Worm (Caenorhabditis elegans): ENCODE measurements around the gene nspg-9.

The nspg-9 gene

DNA sequence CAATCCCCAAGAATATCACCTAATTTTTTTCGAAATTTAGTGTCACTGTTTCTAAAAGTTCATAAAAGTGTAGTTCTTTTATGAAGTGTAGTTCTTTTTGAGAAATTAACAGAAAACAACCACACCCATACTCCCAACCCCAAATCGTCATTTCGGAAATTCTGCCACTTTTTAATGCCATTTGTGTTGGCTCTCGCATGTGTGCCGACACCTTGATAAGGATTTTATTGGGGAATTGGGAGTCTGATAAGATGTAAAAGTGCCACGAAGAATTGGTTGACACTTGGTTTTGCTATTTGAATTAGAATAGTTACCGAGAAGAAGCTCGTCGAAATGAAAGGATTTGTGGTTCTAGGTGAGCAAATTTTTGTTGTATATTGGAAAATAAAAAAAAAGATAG is at the start of gene nspg-9:
Gene nspg-9 (plus strand): TSS at position 234 of the 400 bp plus-strand sequence.
- TF ChIP-seq pqm-1 (tag; optimal IDR thresholded peaks at IDR 0.05) (peak; percentile 65), jun-1 (tag; optimal IDR thresholded peaks at IDR 0.05) (no peak), elt-2 (tag; optimal IDR thresholded peaks at IDR 0.05) (peak; percentile 87)

DNA sequence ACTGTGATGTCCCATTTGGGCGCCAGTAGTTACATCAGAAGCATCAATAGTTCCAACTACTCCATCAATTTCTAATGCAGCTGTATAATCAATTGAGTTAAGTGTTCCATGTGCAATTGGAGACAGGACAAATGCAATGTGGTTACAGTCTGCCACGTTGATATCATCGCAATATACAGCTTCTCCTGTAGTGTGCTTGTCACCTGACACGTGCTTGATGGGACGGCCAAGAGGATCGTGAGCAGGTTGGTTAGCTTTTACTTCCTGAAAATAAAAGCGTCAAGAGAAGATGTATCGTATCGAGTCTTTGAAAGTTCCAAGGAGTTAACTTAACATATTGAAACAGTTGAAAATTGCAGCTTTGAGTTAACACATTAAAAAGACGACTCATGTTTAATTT is 48.1 kb upstream of the nspg-9 start:
- no peak for TF ChIP-seq lsy-12 (tag; optimal IDR thresholded peaks at IDR 0.05)
- no peak for TF ChIP-seq nhr-43 (tag; optimal IDR thresholded peaks at IDR 0.05; ENCODE audit: poor library complexity, severe bottlenecking)
- no peak for TF ChIP-seq egl-27 (tag; optimal IDR thresholded peaks at IDR 0.05)
- no peak for TF ChIP-seq fkh-2 (tag; optimal IDR thresholded peaks at IDR 0.05)
- no peak for TF ChIP-seq nhr-237 (tag; optimal IDR thresholded peaks at IDR 0.05)
- no peak for TF ChIP-seq elt-2 (tag; optimal IDR thresholded peaks at IDR 0.05)
- no peak for TF ChIP-seq ama-1 (optimal IDR thresholded peaks at IDR 0.05)

- no peak for TF ChIP-seq egl-5 (tag; optimal IDR thresholded peaks at IDR 0.05)
- TF ChIP-seq ZK546.5 (tag; optimal IDR thresholded peaks at IDR 0.05), result no peak
- TF ChIP-seq nhr-25 (tag; optimal IDR thresholded peaks at IDR 0.05), result no peak
- no peak for TF ChIP-seq fkh-2 (tag; optimal IDR thresholded peaks at IDR 0.05)
- no peak for TF ChIP-seq pha-4 (tag; optimal IDR thresholded peaks at IDR 0.05)
- no peak for TF ChIP-seq aly-2 (tag; optimal IDR thresholded peaks at IDR 0.05)
- no peak for TF ChIP-seq mdl-1 (tag; optimal IDR thresholded peaks at IDR 0.05)
- no peak for TF ChIP-seq ztf-11 (tag; optimal IDR thresholded peaks at IDR 0.05)
- no peak for TF ChIP-seq snpc-4 (tag; optimal IDR thresholded peaks at IDR 0.05)
- no peak for TF ChIP-seq fos-1 (tag; optimal IDR thresholded peaks at IDR 0.05)
- TF ChIP-seq sea-2 (GFP tag; optimal IDR thresholded peaks at IDR 0.05), result no peak
- no peak for TF ChIP-seq tbx-2 (tag; optimal IDR thresholded peaks at IDR 0.05)
- TF ChIP-seq hmg-11 (tag; optimal IDR thresholded peaks at IDR 0.05), result no peak
- no peak for TF ChIP-seq ama-1 (optimal IDR thresholded peaks at IDR 0.05)
- no peak for TF ChIP-seq unc-62 (GFP tag; optimal IDR thresholded peaks at IDR 0.05)
- no peak for TF ChIP-seq lin-39 (tag; optimal IDR thresholded peaks at IDR 0.05)
- TF ChIP-seq pqm-1 (tag; optimal IDR thresholded peaks at IDR 0.05), result no peak
- TF ChIP-seq nhr-237 (tag; optimal IDR thresholded peaks at IDR 0.05), result no peak
- no peak for TF ChIP-seq nhr-11 (tag; optimal IDR thresholded peaks at IDR 0.05)
Measured at ce11 chrIV:14412655-14413054, 44.0 kb upstream of the nspg-9 start, which contains the start of gene xdh-1. TSS of gene xdh-1 (minus strand) at chrIV:14412894.

- no peak for TF ChIP-seq nhr-43 (tag; optimal IDR thresholded peaks at IDR 0.05; ENCODE audit: poor library complexity, severe bottlenecking)
- no peak for TF ChIP-seq skn-1 (tag; optimal IDR thresholded peaks at IDR 0.05)
- TF ChIP-seq ceh-9 (tag; optimal IDR thresholded peaks at IDR 0.05), result no peak
- TF ChIP-seq nhr-77 (tag; optimal IDR thresholded peaks at IDR 0.05), result no peak
- no peak for TF ChIP-seq ama-1 (optimal IDR thresholded peaks at IDR 0.05)
- peak; percentile 94 for TF ChIP-seq pqm-1 (tag; optimal IDR thresholded peaks at IDR 0.05)
- TF ChIP-seq nhr-23 (tag; optimal IDR thresholded peaks at IDR 0.05), result no peak
- no peak for TF ChIP-seq snpc-4 (tag; optimal IDR thresholded peaks at IDR 0.05)
- TF ChIP-seq elt-2 (tag; optimal IDR thresholded peaks at IDR 0.05), result peak; percentile 97
- peak; percentile 46 for TF ChIP-seq jun-1 (tag; optimal IDR thresholded peaks at IDR 0.05)
- TF ChIP-seq pha-4 (tag; optimal IDR thresholded peaks at IDR 0.05), result peak; percentile 64
Measured at ce11 chrIV:14413386-14413785, 43.3 kb upstream of the nspg-9 start.

ce11 chrIV:14414200-14414599 is 42.5 kb upstream of the nspg-9 start:
- TF ChIP-seq nhr-11 (tag; optimal IDR thresholded peaks at IDR 0.05), result no peak
- TF ChIP-seq elt-2 (tag; optimal IDR thresholded peaks at IDR 0.05), result peak; percentile 100
- TF ChIP-seq ceh-16 (tag; optimal IDR thresholded peaks at IDR 0.05), result no peak
- no peak for TF ChIP-seq ztf-4 (tag; optimal IDR thresholded peaks at IDR 0.05)
- TF ChIP-seq jun-1 (tag; optimal IDR thresholded peaks at IDR 0.05), result peak; percentile 84
- no peak for TF ChIP-seq mml-1 (tag; optimal IDR thresholded peaks at IDR 0.05)
- no peak for TF ChIP-seq fkh-10 (GFP tag; optimal IDR thresholded peaks at IDR 0.05)
- TF ChIP-seq mdl-1 (tag; optimal IDR thresholded peaks at IDR 0.05), result peak; percentile 28
- TF ChIP-seq ama-1 (optimal IDR thresholded peaks at IDR 0.05), result no peak
- TF ChIP-seq pha-4 (tag; optimal IDR thresholded peaks at IDR 0.05), result peak; percentile 66
- TF ChIP-seq elt-1 (tag; optimal IDR thresholded peaks at IDR 0.05), result no peak
- no peak for TF ChIP-seq nhr-237 (tag; optimal IDR thresholded peaks at IDR 0.05)
- no peak for TF ChIP-seq sea-2 (GFP tag; optimal IDR thresholded peaks at IDR 0.05)
- TF ChIP-seq ztf-11 (tag; optimal IDR thresholded peaks at IDR 0.05), result no peak
- no peak for TF ChIP-seq ceh-82 (tag; optimal IDR thresholded peaks at IDR 0.05)
- no peak for TF ChIP-seq daf-12 (tag; optimal IDR thresholded peaks at IDR 0.05)
- no peak for TF ChIP-seq fos-1 (tag; optimal IDR thresholded peaks at IDR 0.05)
- TF ChIP-seq aly-2 (tag; optimal IDR thresholded peaks at IDR 0.05), result no peak
- no peak for TF ChIP-seq nfya-1 (tag; optimal IDR thresholded peaks at IDR 0.05; ENCODE audit: insufficient read depth)
- no peak for TF ChIP-seq ceh-28 (tag; optimal IDR thresholded peaks at IDR 0.05)
- TF ChIP-seq ceh-9 (tag; optimal IDR thresholded peaks at IDR 0.05), result no peak
- TF ChIP-seq egl-5 (tag; optimal IDR thresholded peaks at IDR 0.05), result no peak
- no peak for TF ChIP-seq nhr-77 (tag; optimal IDR thresholded peaks at IDR 0.05)
- no peak for TF ChIP-seq nhr-23 (tag; optimal IDR thresholded peaks at IDR 0.05)
- TF ChIP-seq ZK546.5 (tag; optimal IDR thresholded peaks at IDR 0.05), result no peak
- TF ChIP-seq fkh-2 (tag; optimal IDR thresholded peaks at IDR 0.05), result no peak
- no peak for TF ChIP-seq lin-15B (tag; optimal IDR thresholded peaks at IDR 0.05)
- no peak for TF ChIP-seq nhr-43 (tag; optimal IDR thresholded peaks at IDR 0.05; ENCODE audit: poor library complexity, severe bottlenecking)
- peak in 2 of 3 experiments; percentile 60 to 63 for TF ChIP-seq elt-3 (tag; optimal IDR thresholded peaks at IDR 0.05)
- peak; percentile 100 for TF ChIP-seq pqm-1 (tag; optimal IDR thresholded peaks at IDR 0.05)
- peak; percentile 58 for TF ChIP-seq skn-1 (tag; optimal IDR thresholded peaks at IDR 0.05)
- TF ChIP-seq hmg-11 (tag; optimal IDR thresholded peaks at IDR 0.05), result no peak
- TF ChIP-seq nhr-76 (tag; optimal IDR thresholded peaks at IDR 0.05), result no peak
- TF ChIP-seq tbx-2 (tag; optimal IDR thresholded peaks at IDR 0.05), result no peak
- no peak for TF ChIP-seq nhr-25 (tag; optimal IDR thresholded peaks at IDR 0.05)
- no peak for TF ChIP-seq R02D3.7 (tag; optimal IDR thresholded peaks at IDR 0.05)

Data from whole organism, L3 larva.